Fruit fly (Drosophila melanogaster) whole organism, embryonic: ENCODE measurements around the gene Cyp310a1.

Experiments
- Aef1 ChIP-seq: fragments of 200-800 bp; sonication (Bioruptor generic); IDR thresholded peaks from 3 replicates; pipeline ENCODE4 v1.3.6; 2022; ENCODE audit warnings: missing biosample characterization, missing genetic modification characterization
- BEAF-32 ChIP-seq: fragments of 200-800 bp; sonication (Bioruptor generic); optimal IDR thresholded peaks from 3 replicates; lab custom pipeline; 2017; ENCODE audit warnings: missing biosample characterization, missing genetic modification characterization, mild to moderate bottlenecking, moderate library complexity, missing genetic modification reagents
- Bteb2 ChIP-seq: fragments of 200-800 bp; sonication (Bioruptor generic); optimal IDR thresholded peaks from 2 replicates; lab custom pipeline; 2016; ENCODE audit warnings: missing biosample characterization, missing genetic modification characterization
- CG11085 ChIP-seq: fragments of 200-800 bp; sonication (Bioruptor generic); IDR thresholded peaks from 2 replicates; pipeline ENCODE4 v1.3.6; 2022; ENCODE audit warnings: missing biosample characterization, missing genetic modification characterization
- CG11504 ChIP-seq: fragments of 200-800 bp; sonication (Bioruptor generic); optimal IDR thresholded peaks from 3 replicates; lab custom pipeline; 2019; ENCODE audit warnings: missing biosample characterization, mild to moderate bottlenecking, missing genetic modification characterization, moderate library complexity
- CG12236 ChIP-seq: fragments of 200-800 bp; sonication (Bioruptor generic); optimal IDR thresholded peaks from 2 replicates; lab custom pipeline; 2016; ENCODE audit warnings: missing biosample characterization, missing genetic modification characterization
- CG12942 ChIP-seq: fragments of 200-800 bp; sonication (Bioruptor generic); optimal IDR thresholded peaks from 3 replicates; lab custom pipeline; 2016; ENCODE audit warnings: missing biosample characterization, missing genetic modification characterization
- CG13624 ChIP-seq: fragments of 200-800 bp; sonication (Bioruptor generic); optimal IDR thresholded peaks from 2 replicates; lab custom pipeline; 2016; ENCODE audit warnings: missing biosample characterization, missing genetic modification characterization
- CG13894 ChIP-seq: fragments of 200-800 bp; sonication (Bioruptor generic); optimal IDR thresholded peaks from 3 replicates; lab custom pipeline; 2018; ENCODE audit warnings: missing biosample characterization, mild to moderate bottlenecking, missing genetic modification characterization, moderate library complexity
- CG15269 ChIP-seq: fragments of 200-800 bp; sonication (Bioruptor generic); optimal IDR thresholded peaks from 2 replicates; lab custom pipeline; 2018; ENCODE audit warnings: missing biosample characterization, mild to moderate bottlenecking, missing genetic modification characterization, moderate library complexity
- CG1529 ChIP-seq: fragments of 200-800 bp; sonication (Bioruptor generic); optimal IDR thresholded peaks from 3 replicates; lab custom pipeline; 2018; ENCODE audit warnings: missing biosample characterization, missing genetic modification characterization
- CG15696 ChIP-seq: fragments of 200-800 bp; sonication (Bioruptor generic); optimal IDR thresholded peaks from 2 replicates; lab custom pipeline; 2019; ENCODE audit warnings: missing biosample characterization, mild to moderate bottlenecking, missing genetic modification characterization, moderate library complexity
- CG1602 ChIP-seq: fragments of 200-800 bp; sonication (Bioruptor generic); optimal IDR thresholded peaks from 3 replicates; lab custom pipeline; 2016; ENCODE audit warnings: missing biosample characterization, missing genetic modification characterization
- CG17568 ChIP-seq: fragments of 200-800 bp; sonication (Bioruptor generic); optimal IDR thresholded peaks from 2 replicates; lab custom pipeline; 2018; ENCODE audit warnings: missing biosample characterization, mild to moderate bottlenecking, missing genetic modification characterization, moderate library complexity
- CG17912 ChIP-seq: fragments of 200-800 bp; sonication (Bioruptor generic); optimal IDR thresholded peaks from 2 replicates; lab custom pipeline; 2018; ENCODE audit warnings: missing biosample characterization, mild to moderate bottlenecking, missing genetic modification characterization
- CG18599 ChIP-seq: fragments of 200-800 bp; sonication (Bioruptor generic); optimal IDR thresholded peaks from 3 replicates; lab custom pipeline; 2017; ENCODE audit warnings: missing biosample characterization, missing genetic modification characterization, mild to moderate bottlenecking, moderate library complexity, missing genetic modification reagents
- CG3407 ChIP-seq: fragments of 200-800 bp; sonication (Bioruptor generic); optimal IDR thresholded peaks from 2 replicates; lab custom pipeline; 2018; ENCODE audit warnings: missing biosample characterization, mild to moderate bottlenecking, missing genetic modification characterization
- CG4617 ChIP-seq: fragments of 200-800 bp; sonication (Bioruptor generic); optimal IDR thresholded peaks from 3 replicates; lab custom pipeline; 2016; ENCODE audit warnings: missing biosample characterization, missing genetic modification characterization, borderline replicate concordance
- CG6689 ChIP-seq: fragments of 200-800 bp; sonication (Bioruptor generic); IDR thresholded peaks from 2 replicates; pipeline ENCODE4 v1.3.6; 2022; ENCODE audit warnings: missing biosample characterization, missing genetic modification characterization
- CG6854 ChIP-seq: fragments of 200-800 bp; sonication (Bioruptor generic); optimal IDR thresholded peaks from 3 replicates; lab custom pipeline; 2017; ENCODE audit warnings: missing biosample characterization, mild to moderate bottlenecking, missing genetic modification characterization
- CG7357 ChIP-seq: fragments of 200-800 bp; sonication (Bioruptor generic); IDR thresholded peaks from 3 replicates; pipeline ENCODE4 v1.3.6; 2022; ENCODE audit warnings: missing biosample characterization, missing genetic modification characterization
- CHES-1-like ChIP-seq: fragments of 200-800 bp; sonication (Bioruptor generic); optimal IDR thresholded peaks from 2 replicates; lab custom pipeline; 2016; ENCODE audit warnings: missing biosample characterization, missing genetic modification characterization
- Chrac-16 ChIP-seq: fragments of 200-800 bp; sonication (Bioruptor generic); optimal IDR thresholded peaks from 3 replicates; lab custom pipeline; 2016; ENCODE audit warnings: missing biosample characterization, missing genetic modification characterization
- D19B ChIP-seq: fragments of 200-800 bp; sonication (Bioruptor generic); optimal IDR thresholded peaks from 2 replicates; lab custom pipeline; 2017; ENCODE audit warnings: missing biosample characterization, mild to moderate bottlenecking, missing genetic modification characterization
- Dp ChIP-seq: fragments of 200-800 bp; sonication (Bioruptor generic); optimal IDR thresholded peaks from 2 replicates; lab custom pipeline; 2018; ENCODE audit warnings: missing biosample characterization, mild to moderate bottlenecking, missing genetic modification characterization, moderate library complexity
- E2f1 ChIP-seq: fragments of 200-800 bp; sonication (Bioruptor generic); IDR thresholded peaks from 2 replicates; pipeline ENCODE4 v1.3.6; 2022; ENCODE audit warnings: missing biosample characterization, missing genetic modification characterization
- MESR4 ChIP-seq: fragments of 200-800 bp; sonication (Bioruptor generic); optimal IDR thresholded peaks from 2 replicates; lab custom pipeline; 2018; ENCODE audit warnings: missing biosample characterization, mild to moderate bottlenecking, missing genetic modification characterization, moderate library complexity
- Max ChIP-seq: fragments of 200-800 bp; sonication (Bioruptor generic); optimal IDR thresholded peaks from 2 replicates; lab custom pipeline; 2016; ENCODE audit warnings: missing biosample characterization, mild to moderate bottlenecking, missing genetic modification characterization
- Mrtf ChIP-seq: fragments of 200-800 bp; sonication (Bioruptor generic); IDR thresholded peaks from 3 replicates; pipeline ENCODE4 v1.3.6; 2022; ENCODE audit warnings: missing biosample characterization, missing genetic modification characterization
- Oli ChIP-seq: fragments of 200-800 bp; sonication (Bioruptor generic); optimal IDR thresholded peaks from 2 replicates; lab custom pipeline; 2018; ENCODE audit warnings: missing biosample characterization, mild to moderate bottlenecking, missing genetic modification characterization, moderate library complexity
- Pdp1 ChIP-seq, 2 experiments: fragments of 200-800 bp; sonication (Bioruptor generic); optimal IDR thresholded peaks; 3 replicates each; lab custom pipeline; 2016; ENCODE audit warnings: missing biosample characterization in 2 of 2, missing genetic modification characterization in 2 of 2, mild to moderate bottlenecking in 1 of 2, moderate library complexity in 1 of 2
- Ptx1 ChIP-seq: fragments of 200-800 bp; sonication (Bioruptor generic); IDR thresholded peaks from 2 replicates; pipeline ENCODE4 v1.3.6; 2022; ENCODE audit warnings: missing biosample characterization, missing genetic modification characterization
- Vsx1 ChIP-seq: fragments of 200-800 bp; sonication (Bioruptor generic); optimal IDR thresholded peaks from 2 replicates; lab custom pipeline; 2017; ENCODE audit warnings: missing biosample characterization, mild to moderate bottlenecking, missing genetic modification characterization, missing genetic modification reagents
- az2 ChIP-seq: fragments of 200-800 bp; sonication (Bioruptor generic); optimal IDR thresholded peaks from 3 replicates; lab custom pipeline; 2016; ENCODE audit warnings: missing biosample characterization, missing genetic modification characterization
- cad ChIP-seq: fragments of >200 bp; optimal IDR thresholded peaks from 2 replicates; lab custom pipeline; 2017; ENCODE audit warnings: missing biosample characterization, missing genetic modification characterization
- cas ChIP-seq: fragments of 200-800 bp; sonication (Bioruptor generic); IDR thresholded peaks from 2 replicates; pipeline ENCODE4 v1.3.6; 2022; ENCODE audit warnings: missing biosample characterization, missing genetic modification characterization
- fu2 ChIP-seq: fragments of 200-800 bp; sonication (Bioruptor generic); optimal IDR thresholded peaks from 2 replicates; lab custom pipeline; 2016; ENCODE audit warnings: missing biosample characterization, missing genetic modification characterization
- gem ChIP-seq: fragments of 200-800 bp; sonication (Bioruptor generic); optimal IDR thresholded peaks from 2 replicates; lab custom pipeline; 2019; ENCODE audit warnings: missing biosample characterization, mild to moderate bottlenecking, missing genetic modification characterization, moderate library complexity
- grau ChIP-seq: fragments of 200-800 bp; optimal IDR thresholded peaks from 3 replicates; lab custom pipeline; 2019; ENCODE audit warnings: missing biosample characterization, mild to moderate bottlenecking, missing genetic modification characterization, moderate library complexity
- nau ChIP-seq: fragments of 200-800 bp; sonication (Bioruptor generic); optimal IDR thresholded peaks from 3 replicates; lab custom pipeline; 2017; ENCODE audit warnings: missing biosample characterization, mild to moderate bottlenecking, missing genetic modification characterization, missing genetic modification reagents
- pnt ChIP-seq: fragments of 200-800 bp; sonication (Bioruptor generic); optimal IDR thresholded peaks from 3 replicates; lab custom pipeline; 2016; ENCODE audit warnings: missing biosample characterization, missing genetic modification characterization
- repo ChIP-seq: fragments of 200-800 bp; sonication (Bioruptor generic); optimal IDR thresholded peaks from 2 replicates; lab custom pipeline; 2016; ENCODE audit warnings: missing biosample characterization, missing genetic modification characterization
- sens-2 ChIP-seq: fragments of 200-800 bp; sonication (Bioruptor generic); IDR thresholded peaks from 2 replicates; pipeline ENCODE4 v1.3.6; 2022; ENCODE audit warnings: missing biosample characterization, missing genetic modification characterization
- sisA ChIP-seq: fragments of 200-800 bp; sonication (Bioruptor generic); IDR thresholded peaks from 2 replicates; pipeline ENCODE4 v1.3.6; 2022; ENCODE audit warnings: missing biosample characterization, missing genetic modification characterization
- slbo ChIP-seq: fragments of 200-800 bp; sonication (Bioruptor generic); IDR thresholded peaks from 2 replicates; pipeline ENCODE4 v1.3.6; 2022; ENCODE audit warnings: missing biosample characterization, missing genetic modification characterization
- sna ChIP-seq: fragments of 200-800 bp; sonication (Bioruptor generic); IDR thresholded peaks from 2 replicates; pipeline ENCODE4 v1.3.6; 2022; ENCODE audit warnings: missing biosample characterization, missing genetic modification characterization; ENCODE audit not compliant: partially characterized antibody
- tio ChIP-seq: fragments of 200-800 bp; sonication (Bioruptor generic); optimal IDR thresholded peaks from 2 replicates; lab custom pipeline; 2017; ENCODE audit warnings: missing biosample characterization, missing genetic modification characterization, inconsistent platforms
- z ChIP-seq: fragments of 200-800 bp; sonication (Bioruptor generic); IDR thresholded peaks from 3 replicates; pipeline ENCODE4 v1.3.6; 2022; ENCODE audit warnings: missing biosample characterization, missing genetic modification characterization
- zfh2 ChIP-seq: fragments of 200-800 bp; sonication (Bioruptor generic); optimal IDR thresholded peaks from 2 replicates; lab custom pipeline; 2016; ENCODE audit warnings: missing biosample characterization, missing genetic modification characterization

The Cyp310a1 gene

DNA sequence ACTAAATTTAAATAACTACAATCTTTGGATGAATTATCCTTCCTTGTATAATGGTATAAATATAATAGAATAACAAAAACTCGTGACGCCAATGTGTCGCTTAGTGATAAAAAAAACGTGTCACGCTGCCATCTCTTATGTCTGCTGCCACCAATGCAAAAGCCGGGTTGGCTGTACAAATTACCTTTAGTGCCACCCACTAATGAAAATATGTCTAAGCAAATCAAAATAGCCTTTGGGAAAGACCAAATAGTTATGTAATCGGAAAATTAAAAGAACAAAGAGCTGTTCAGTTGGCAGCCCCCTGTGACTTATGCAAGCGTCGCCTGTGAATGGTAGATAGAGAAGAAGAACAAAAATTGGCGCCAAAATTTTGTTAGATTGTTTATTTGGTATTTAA is 36.6 kb upstream of the Cyp310a1 start, which contains the start of gene CG10336 (continued):
- TF ChIP-seq CG17568 (no peak), zfh2 (GFP tag; lab: Kevin White, UChicago) (no peak), CG11504 (tag; lab: Kevin White, UChicago) (no peak), sna (GFP tag; lab: Robert Waterston, UW) (peak; percentile 38), BEAF-32 (GFP tag; lab: Kevin White, UChicago) (peak; percentile 16), CG12942 (no peak), fu2 (GFP tag; lab: Kevin White, UChicago) (no peak), pnt (GFP tag; lab: Kevin White, UChicago) (no peak), CG3407 (GFP tag; lab: Kevin White, UChicago) (no peak), CG6689 (GFP tag; lab: Robert Waterston, UW) (no peak), Ptx1 (GFP tag; lab: Robert Waterston, UW) (no peak)

- peak; percentile 30 for TF ChIP-seq CG13624 (GFP tag; lab: Kevin White, UChicago)
- TF ChIP-seq CG11085 (GFP tag; lab: Robert Waterston, UW), result no peak
- TF ChIP-seq CG12236 (GFP tag; lab: Kevin White, UChicago), result no peak
- TF ChIP-seq z, result no peak
- TF ChIP-seq CG6689 (GFP tag; lab: Robert Waterston, UW), result no peak
- no peak for TF ChIP-seq repo (GFP tag; lab: Kevin White, UChicago)
- TF ChIP-seq CG17912 (GFP tag; lab: Kevin White, UChicago), result peak; percentile 45
- peak; percentile 21 for TF ChIP-seq az2 (GFP tag; lab: Kevin White, UChicago)
- TF ChIP-seq grau, result no peak
- no peak for TF ChIP-seq Mrtf
- no peak for TF ChIP-seq CG15696 (tag; lab: Kevin White, UChicago)
- TF ChIP-seq CG6854 (GFP tag; lab: Kevin White, UChicago), result no peak
- TF ChIP-seq Max (GFP tag; lab: Kevin White, UChicago), result no peak
- no peak for TF ChIP-seq gem (tag; lab: Kevin White, UChicago)
- TF ChIP-seq Pdp1 (GFP tag; optimal IDR thresholded peaks at IDR 0.05; lab: Kevin White, UChicago), result peak; percentile 33 to 74
- TF ChIP-seq nau (GFP tag; lab: Kevin White, UChicago), result no peak
- no peak for TF ChIP-seq CG1602 (GFP tag; lab: Kevin White, UChicago)
- no peak for TF ChIP-seq cas (GFP tag; lab: Robert Waterston, UW)
- no peak for TF ChIP-seq Vsx1
- TF ChIP-seq Aef1 (GFP tag; lab: Robert Waterston, UW), result peak; percentile 27; the same call in 1 of the 3 replicates
- no peak for TF ChIP-seq E2f1 (GFP tag; lab: Robert Waterston, UW)
- no peak for TF ChIP-seq CG13894 (tag; lab: Kevin White, UChicago)
- TF ChIP-seq CG1529, result no peak
- TF ChIP-seq sisA (GFP tag; lab: Robert Waterston, UW), result peak; percentile 38
- peak; percentile 39 for TF ChIP-seq Bteb2
- TF ChIP-seq CG18599 (GFP tag; lab: Kevin White, UChicago), result no peak
- peak; percentile 79 for TF ChIP-seq slbo (GFP tag; lab: Robert Waterston, UW)
- no peak for TF ChIP-seq Oli
- no peak for TF ChIP-seq D19B (GFP tag; lab: Kevin White, UChicago)
- no peak for TF ChIP-seq CG7357 (GFP tag; lab: Robert Waterston, UW)
- TF ChIP-seq Chrac-16 (GFP tag; lab: Kevin White, UChicago), result no peak
- no peak for TF ChIP-seq CHES-1-like (GFP tag; lab: Kevin White, UChicago)
- TF ChIP-seq CG4617, result peak; percentile 65
- TF ChIP-seq cad (GFP tag; lab: Kevin White, UChicago), result no peak
- TF ChIP-seq CG15269, result no peak
- no peak for TF ChIP-seq tio (GFP tag; lab: Kevin White, UChicago)
- TF ChIP-seq sna (GFP tag; lab: Robert Waterston, UW), result peak; percentile 89
- peak; percentile 92 for TF ChIP-seq MESR4
- TF ChIP-seq sens-2 (GFP tag; lab: Robert Waterston, UW), result no peak
- peak; percentile 32 for TF ChIP-seq Dp
These were observed 36.0 kb upstream of the Cyp310a1 start, which contains the start of gene msl-1 for dm6 chr2L:18688646-18689296. Gene msl-1 (minus strand): TSS chr2L:18688800.
